Worm (Caenorhabditis elegans): ENCODE data around the gene syx-2.

DNA sequence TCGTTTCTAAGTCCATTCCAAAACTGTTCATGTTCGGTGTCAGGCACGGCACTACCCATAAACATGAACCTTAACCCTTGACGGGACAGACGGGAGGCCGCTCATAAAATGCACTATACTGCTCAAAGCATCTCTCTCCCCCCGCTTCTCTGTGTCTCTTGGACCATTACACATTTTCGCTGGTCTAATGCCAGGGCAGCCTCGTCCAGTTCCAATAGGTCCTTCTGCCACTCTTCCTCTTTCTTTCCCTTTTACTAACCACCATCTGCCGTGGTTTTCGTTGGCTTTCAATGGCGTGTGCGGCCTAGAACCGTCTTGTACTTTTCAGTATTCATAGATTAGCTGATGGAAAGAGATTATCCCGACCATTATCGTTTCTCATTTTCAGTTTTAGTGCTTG is 11.8 kb upstream of the syx-2 start:
- TF ChIP-seq sox-4 (tag; optimal IDR thresholded peaks at IDR 0.05) = no peak
- TF ChIP-seq dve-1 (tag; optimal IDR thresholded peaks at IDR 0.05) = no peak
- no peak for TF ChIP-seq ceh-14 (tag; optimal IDR thresholded peaks at IDR 0.05)
- no peak for TF ChIP-seq ceh-6 (GFP tag; optimal IDR thresholded peaks at IDR 0.05)
- no peak for TF ChIP-seq hlh-13 (GFP tag; optimal IDR thresholded peaks at IDR 0.05)
- TF ChIP-seq unc-3 (GFP tag; conservative IDR thresholded peaks at IDR 0.05) = no peak
- no peak for TF ChIP-seq unc-3 (tag; optimal IDR thresholded peaks at IDR 0.05)
- no peak for TF ChIP-seq npax-4 (tag; optimal IDR thresholded peaks at IDR 0.05)
- no peak for TF ChIP-seq nhr-232 (tag; optimal IDR thresholded peaks at IDR 0.05)
- TF ChIP-seq hlh-15 (tag; optimal IDR thresholded peaks at IDR 0.05) = no peak
- no peak for TF ChIP-seq che-1 (tag; optimal IDR thresholded peaks at IDR 0.05)

All from whole organism, late embryonic.